Worm (Caenorhabditis elegans) whole organism, L4 larva: ENCODE results near the gene K12H4.5.

Experiments used
- R02D3.7 ChIP-seq: fragments of 150-350 bp; sonication (generic microtip); optimal IDR thresholded peaks from 3 replicates; lab custom pipeline; 2014; ENCODE audit warnings: missing biosample characterization, missing genetic modification characterization
- ceh-44 ChIP-seq: fragments of 200-800 bp; sonication (Bioruptor generic); IDR thresholded peaks from 2 replicates; pipeline ENCODE4 v1.3.6; 2022; ENCODE audit warnings: missing genetic modification reagents, missing genetic modification characterization, missing compliant biosample characterization
- fkh-10 ChIP-seq: fragments of 150-350 bp; optimal IDR thresholded peaks from 2 replicates; lab custom pipeline; 2014; ENCODE audit warnings: missing biosample characterization, missing genetic modification reagents, missing genetic modification characterization
- nhr-10 ChIP-seq: fragments of 150-350 bp; optimal IDR thresholded peaks from 2 replicates; lab custom pipeline; 2014; ENCODE audit warnings: missing biosample characterization, missing genetic modification characterization
- nhr-77 ChIP-seq: fragments of 150-350 bp; optimal IDR thresholded peaks from 2 replicates; lab custom pipeline; 2014; ENCODE audit warnings: missing biosample characterization, missing genetic modification characterization
- snpc-4 ChIP-seq: fragments of 150-350 bp; optimal IDR thresholded peaks from 2 replicates; lab custom pipeline; 2014; ENCODE audit warnings: missing biosample characterization, missing genetic modification characterization

ce11 chrIII:8036497-8036896 lies 7.8 kb upstream of the K12H4.5 start:
- TF ChIP-seq fkh-10 (GFP tag; lab: Kevin White, UChicago) (no peak), snpc-4 (tag; lab: Kevin White, UChicago) (no peak), nhr-10 (tag; lab: Kevin White, UChicago) (no peak), R02D3.7 (no peak), nhr-77 (no peak), ceh-44 (no peak)
